Worm (Caenorhabditis elegans) whole organism, L3 larva: ENCODE measurements around the gene K08E4.2.

Experiments used
- nhr-12 ChIP-seq: fragments of 150-350 bp; optimal IDR thresholded peaks from 2 replicates; lab custom pipeline; 2014; ENCODE audit warnings: missing biosample characterization, missing genetic modification characterization
- nhr-237 ChIP-seq: fragments of 150-350 bp; optimal IDR thresholded peaks from 2 replicates; lab custom pipeline; 2014; ENCODE audit warnings: missing biosample characterization, missing genetic modification characterization
- unc-39 ChIP-seq: sonication (generic microtip); optimal IDR thresholded peaks from 4 replicates; lab custom pipeline; 2017; ENCODE audit warnings: missing biosample characterization, missing genetic modification characterization

ce11 chrIV:12033985-12034384 lies 22.5 kb downstream of the K08E4.2 start, which contains the start of gene sqst-1:
- TF ChIP-seq nhr-237, result no peak
- no peak for TF ChIP-seq unc-39
- no peak for TF ChIP-seq nhr-12
